Worm (Caenorhabditis elegans) whole organism, young adult: ENCODE results near the gene srh-46.

Source experiments
- B0261.1 ChIP-seq: sonication (generic microtip); optimal IDR thresholded peaks from 2 replicates; lab custom pipeline; 2016; ENCODE audit warnings: mild to moderate bottlenecking, missing genetic modification characterization, moderate library complexity, missing compliant biosample characterization
- D2030.7 ChIP-seq: fragments of 200-800 bp; sonication (Bioruptor generic); IDR thresholded peaks from 2 replicates; pipeline ENCODE4 v1.3.6; 2022; ENCODE audit warnings: missing genetic modification reagents, missing genetic modification characterization, missing compliant biosample characterization
- F52B5.7 ChIP-seq: sonication (generic microtip); optimal IDR thresholded peaks from 2 replicates; lab custom pipeline; 2016; ENCODE audit warnings: mild to moderate bottlenecking, missing genetic modification characterization, missing compliant biosample characterization
- dpl-1 ChIP-seq: fragments of 150-350 bp; optimal IDR thresholded peaks from 2 replicates; lab custom pipeline; 2014; ENCODE audit warnings: missing biosample characterization, missing genetic modification reagents, missing genetic modification characterization
- hmg-20 ChIP-seq: fragments of 200-800 bp; sonication (Bioruptor generic); IDR thresholded peaks from 2 replicates; pipeline ENCODE4 v1.3.6; 2022; ENCODE audit warnings: missing genetic modification reagents, missing genetic modification characterization, missing compliant biosample characterization
- madf-6 ChIP-seq: fragments of 200-800 bp; sonication (Bioruptor generic); IDR thresholded peaks from 2 replicates; pipeline ENCODE4 v1.3.6; 2022; ENCODE audit warnings: missing genetic modification reagents, missing genetic modification characterization, missing compliant biosample characterization
- repo-1 ChIP-seq: sonication (generic microtip); optimal IDR thresholded peaks from 2 replicates; lab custom pipeline; 2017; ENCODE audit warnings: mild to moderate bottlenecking, missing genetic modification characterization, missing compliant biosample characterization
- snpc-1.3 ChIP-seq: sonication (generic microtip); optimal IDR thresholded peaks from 2 replicates; lab custom pipeline; 2017; ENCODE audit warnings: missing genetic modification characterization, mild to moderate bottlenecking, missing compliant biosample characterization, antibody characterized with exemption, moderate library complexity, missing genotype, missing genetic modification reagents; ENCODE audit not compliant: insufficient read depth
- tbp1 ChIP-seq: fragments of 200-800 bp; sonication (Bioruptor generic); optimal IDR thresholded peaks from 2 replicates; lab custom pipeline; 2018; ENCODE audit warnings: mild to moderate bottlenecking, missing genetic modification characterization, missing compliant biosample characterization
- unc-62 ChIP-seq: fragments of 150-350 bp; optimal IDR thresholded peaks from 2 replicates; lab custom pipeline; 2014; ENCODE audit warnings: missing biosample characterization, missing genetic modification reagents, missing genetic modification characterization

DNA sequence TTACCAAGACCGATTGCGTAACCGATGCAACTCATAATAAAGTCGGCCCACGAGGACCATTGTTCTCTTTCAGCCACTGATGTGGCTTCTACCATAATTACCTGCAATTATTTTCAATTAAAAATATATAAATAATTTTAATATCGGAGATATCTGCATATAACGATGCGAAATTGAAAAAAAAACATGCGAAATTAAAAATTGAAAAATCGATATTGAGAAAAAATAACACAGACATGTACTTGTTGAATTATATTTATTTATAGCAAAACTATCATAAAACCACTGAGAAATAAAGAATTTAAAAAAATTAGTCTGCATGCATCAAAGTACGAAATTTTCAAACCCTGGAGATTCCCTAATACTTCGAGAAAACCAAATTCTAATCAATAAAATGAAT, 5.7 kb upstream of the srh-46 start, which contains the start of gene snf-11:
- TF ChIP-seq tbp1 (GFP tag; lab: Kevin White, UChicago) = no peak
- TF ChIP-seq snpc-1.3 (tag; lab: Kevin White, UChicago) = no peak
- TF ChIP-seq hmg-20 (GFP tag; lab: Robert Waterston, UW) = no peak
- TF ChIP-seq F52B5.7 (tag; lab: Kevin White, UChicago) = no peak
- TF ChIP-seq B0261.1 = no peak
- no peak for TF ChIP-seq repo-1 (tag; lab: Kevin White, UChicago)
- no peak for TF ChIP-seq madf-6 (GFP tag; lab: Robert Waterston, UW)
- no peak for TF ChIP-seq D2030.7
- no peak for TF ChIP-seq unc-62
- no peak for TF ChIP-seq dpl-1 (GFP tag; lab: Kevin White, UChicago)
